Worm (Caenorhabditis elegans): ENCODE measurements around the gene cku-70.

Gene cku-70

DNA sequence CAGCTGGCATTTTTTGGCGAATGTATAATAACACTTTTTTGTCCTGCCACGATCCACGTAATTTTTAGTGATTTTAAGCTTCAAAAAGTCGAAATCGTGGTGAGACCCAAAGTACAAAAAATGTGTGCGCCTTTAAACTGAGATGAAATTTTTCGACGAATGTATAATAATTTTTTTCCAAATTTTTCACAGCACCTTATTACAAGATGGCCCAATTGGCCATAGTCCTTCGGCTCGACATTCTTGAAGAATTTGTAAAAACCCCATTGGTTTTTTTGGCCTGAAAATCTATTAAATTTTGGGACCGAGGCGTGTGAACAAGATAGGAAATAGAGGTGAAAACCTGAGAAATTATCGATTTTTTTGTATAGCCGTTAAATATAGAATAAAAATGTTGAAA, 38.7 kb upstream of the cku-70 start:
- TF ChIP-seq lin-13 (GFP tag; optimal IDR thresholded peaks at IDR 0.05) (no peak), elt-3 (tag; optimal IDR thresholded peaks at IDR 0.05) (no peak), ztf-4 (tag; optimal IDR thresholded peaks at IDR 0.05) (no peak), mab-5 (tag; optimal IDR thresholded peaks at IDR 0.05) (no peak), crh-2 (tag; optimal IDR thresholded peaks at IDR 0.05) (no peak), R02D3.7 (tag; optimal IDR thresholded peaks at IDR 0.05) (no peak), ztf-1 (GFP tag; conservative IDR thresholded peaks at IDR 0.05) (no peak), gmeb-1 (tag; optimal IDR thresholded peaks at IDR 0.05) (no peak), nhr-12 (tag; optimal IDR thresholded peaks at IDR 0.05) (no peak)

DNA sequence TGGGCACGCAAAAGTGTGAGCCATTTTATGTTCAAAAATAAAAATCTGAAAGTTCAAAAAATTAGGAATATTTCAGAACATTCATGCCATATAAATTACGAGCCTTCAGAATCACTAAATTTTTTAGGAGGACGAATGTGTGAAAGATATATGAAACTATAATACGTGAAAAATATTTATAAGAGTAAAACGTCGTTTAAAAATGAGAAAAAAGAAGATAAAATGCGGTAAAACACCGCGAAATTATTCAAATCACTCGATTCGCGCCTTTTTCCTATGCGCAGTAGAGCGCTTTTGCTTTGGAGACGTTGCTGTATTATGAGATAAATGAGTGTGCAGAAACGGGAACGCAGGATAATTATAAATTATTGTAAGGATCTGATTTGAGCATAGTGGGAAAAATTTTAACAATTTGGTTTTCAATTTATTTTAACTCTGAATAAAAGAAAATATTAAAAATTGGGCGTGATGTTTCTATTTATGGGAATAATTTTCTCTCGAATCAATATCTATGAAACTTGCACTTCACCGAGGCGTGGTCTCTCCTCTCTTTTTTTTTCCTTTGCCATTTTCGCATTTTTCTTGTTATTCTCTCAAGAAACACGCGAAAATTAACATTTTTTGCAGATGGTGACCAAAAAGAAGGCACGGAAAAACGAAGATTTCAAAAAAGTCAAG, 35.3 kb upstream of the cku-70 start, which contains the start of the genes sup-35 and Y48A6C.4:
TSS of gene sup-35 (minus strand) at position 51 of the 678 bp plus-strand sequence.
TSS of gene Y48A6C.4 (plus strand) at position 628 of the 678 bp plus-strand sequence.
- TF ChIP-seq nhr-6 (tag; optimal IDR thresholded peaks at IDR 0.05) (peak; percentile 64), ztf-4 (tag; optimal IDR thresholded peaks at IDR 0.05) (peak; percentile 49), ztf-11 (tag; optimal IDR thresholded peaks at IDR 0.05) (no peak), lsy-2 (tag; optimal IDR thresholded peaks at IDR 0.05) (peak; percentile 57 to 90), lin-39 (tag; optimal IDR thresholded peaks at IDR 0.05) (no peak), lin-13 (GFP tag; optimal IDR thresholded peaks at IDR 0.05) (peak; percentile 91), nhr-11 (tag; optimal IDR thresholded peaks at IDR 0.05) (no peak), blmp-1 (tag; optimal IDR thresholded peaks at IDR 0.05; ENCODE audit: insufficient read depth) (peak; percentile 8), skn-1 (tag; optimal IDR thresholded peaks at IDR 0.05) (no peak), nhr-21 (tag; optimal IDR thresholded peaks at IDR 0.05) (peak; percentile 61), C34F6.9 (tag; optimal IDR thresholded peaks at IDR 0.05) (peak; percentile 91), nhr-25 (tag; optimal IDR thresholded peaks at IDR 0.05) (peak; percentile 64), nhr-237 (tag; optimal IDR thresholded peaks at IDR 0.05) (no peak), R02D3.7 (tag; optimal IDR thresholded peaks at IDR 0.05) (no peak), nhr-129 (tag; optimal IDR thresholded peaks at IDR 0.05) (peak; percentile 76), peb-1 (tag; optimal IDR thresholded peaks at IDR 0.05) (no peak), crh-2 (tag; optimal IDR thresholded peaks at IDR 0.05) (peak; percentile 85), unc-39 (tag; optimal IDR thresholded peaks at IDR 0.05) (no peak), zag-1 (tag; optimal IDR thresholded peaks at IDR 0.05) (no peak), ceh-16 (tag; optimal IDR thresholded peaks at IDR 0.05) (no peak), mbf-1 (tag; optimal IDR thresholded peaks at IDR 0.05) (no peak), nhr-10 (tag; optimal IDR thresholded peaks at IDR 0.05) (no peak), nhr-23 (tag; optimal IDR thresholded peaks at IDR 0.05) (no peak), unc-55 (GFP tag; optimal IDR thresholded peaks at IDR 0.05) (peak; percentile 91), egl-27 (tag; optimal IDR thresholded peaks at IDR 0.05) (no peak), nhr-77 (tag; optimal IDR thresholded peaks at IDR 0.05) (no peak), unc-62 (GFP tag; optimal IDR thresholded peaks at IDR 0.05) (no peak), ZK546.5 (tag; optimal IDR thresholded peaks at IDR 0.05) (no peak), alr-1 (tag; optimal IDR thresholded peaks at IDR 0.05) (no peak), mdl-1 (tag; optimal IDR thresholded peaks at IDR 0.05) (peak in 1 of 2 experiments; percentile 3), fos-1 (tag; optimal IDR thresholded peaks at IDR 0.05) (peak; percentile 34), gmeb-1 (tag; optimal IDR thresholded peaks at IDR 0.05) (peak; percentile 93), sma-9 (GFP tag; optimal IDR thresholded peaks at IDR 0.05) (peak; percentile 77), sma-9 (tag; optimal IDR thresholded peaks at IDR 0.05) (no peak), nhr-12 (tag; optimal IDR thresholded peaks at IDR 0.05) (no peak), dmd-4 (tag; optimal IDR thresholded peaks at IDR 0.05) (no peak), Y55F3AM.14 (GFP tag; optimal IDR thresholded peaks at IDR 0.05) (no peak), sem-4 (tag; optimal IDR thresholded peaks at IDR 0.05) (peak; percentile 30), snpc-4 (tag; optimal IDR thresholded peaks at IDR 0.05) (peak; percentile 77), lin-11 (tag; optimal IDR thresholded peaks at IDR 0.05) (no peak), aly-2 (tag; optimal IDR thresholded peaks at IDR 0.05) (no peak), ama-1 (optimal IDR thresholded peaks at IDR 0.05) (no peak), F13H6.1 (tag; optimal IDR thresholded peaks at IDR 0.05) (peak; percentile 73), sma-3 (GFP tag; optimal IDR thresholded peaks at IDR 0.05) (peak; percentile 96)

Data from whole organism, L2 larva.